Fruit fly (Drosophila melanogaster) whole organism, prepupa: ENCODE results near the gene CG18284.

Experiments used
- Blimp-1 ChIP-seq: fragments of 200-800 bp; sonication (Bioruptor generic); optimal IDR thresholded peaks from 3 replicates; lab custom pipeline; 2017; ENCODE audit warnings: missing biosample characterization, missing genetic modification characterization, mild to moderate bottlenecking, moderate library complexity, missing genetic modification reagents
- CG10631 ChIP-seq: fragments of 200-800 bp; sonication (Bioruptor generic); optimal IDR thresholded peaks from 2 replicates; lab custom pipeline; 2016; ENCODE audit warnings: missing biosample characterization, missing genetic modification characterization
- CG1621 ChIP-seq: fragments of 200-800 bp; sonication (Bioruptor generic); optimal IDR thresholded peaks from 3 replicates; lab custom pipeline; 2018; ENCODE audit warnings: missing biosample characterization, mild to moderate bottlenecking, missing genetic modification characterization
- CG31627 ChIP-seq: fragments of 200-800 bp; sonication (Bioruptor generic); optimal IDR thresholded peaks from 3 replicates; lab custom pipeline; 2016; ENCODE audit warnings: missing biosample characterization, missing genetic modification characterization
- CG34406 ChIP-seq: fragments of 200-800 bp; sonication (Bioruptor generic); optimal IDR thresholded peaks from 3 replicates; lab custom pipeline; 2016; ENCODE audit warnings: missing biosample characterization, missing genetic modification characterization
- CG4318 ChIP-seq: fragments of 200-800 bp; sonication (Bioruptor generic); optimal IDR thresholded peaks from 3 replicates; lab custom pipeline; 2017; ENCODE audit warnings: missing biosample characterization, mild to moderate bottlenecking, missing genetic modification characterization
- CG6163 ChIP-seq: fragments of 200-800 bp; sonication (Bioruptor generic); IDR thresholded peaks from 3 replicates; pipeline ENCODE4 v1.3.6; 2022; ENCODE audit warnings: missing biosample characterization, missing genetic modification characterization
- CG6854 ChIP-seq: fragments of 200-800 bp; sonication (Bioruptor generic); optimal IDR thresholded peaks from 2 replicates; lab custom pipeline; 2017; ENCODE audit warnings: missing biosample characterization, mild to moderate bottlenecking, missing genetic modification characterization
- CG8119 ChIP-seq: fragments of 200-800 bp; sonication (Bioruptor generic); IDR thresholded peaks from 3 replicates; pipeline ENCODE4 v1.3.6; 2022; ENCODE audit warnings: missing biosample characterization, missing genetic modification characterization
- CG8319 ChIP-seq: fragments of 200-800 bp; sonication (Bioruptor generic); optimal IDR thresholded peaks from 3 replicates; lab custom pipeline; 2016; ENCODE audit warnings: missing biosample characterization, missing genetic modification characterization
- CG8632 ChIP-seq: fragments of 200-800 bp; sonication (Bioruptor generic); optimal IDR thresholded peaks from 3 replicates; lab custom pipeline; 2016; ENCODE audit warnings: missing biosample characterization, missing genetic modification characterization
- CG9139 ChIP-seq: fragments of 200-800 bp; sonication (Bioruptor generic); optimal IDR thresholded peaks from 3 replicates; lab custom pipeline; 2017; ENCODE audit warnings: missing biosample characterization, mild to moderate bottlenecking, missing genetic modification characterization
- Eip75B ChIP-seq: fragments of 200-800 bp; sonication (Bioruptor generic); optimal IDR thresholded peaks from 3 replicates; lab custom pipeline; 2016; ENCODE audit warnings: missing biosample characterization, missing genetic modification characterization
- Eip78C ChIP-seq: fragments of 200-800 bp; sonication (Bioruptor generic); peaks from one replicate; lab custom pipeline; 2016; ENCODE audit warnings: missing biosample characterization, missing genetic modification characterization
- Eip93F ChIP-seq: fragments of 200-800 bp; sonication (Bioruptor generic); optimal IDR thresholded peaks from 2 replicates; lab custom pipeline; 2016; ENCODE audit warnings: missing biosample characterization, mild to moderate bottlenecking, missing genetic modification characterization
- Ets96B ChIP-seq: fragments of 200-800 bp; optimal IDR thresholded peaks from 2 replicates; lab custom pipeline; 2019; ENCODE audit warnings: missing biosample characterization, mild to moderate bottlenecking, missing genetic modification characterization, moderate library complexity
- Gug ChIP-seq: fragments of 200-800 bp; sonication (Bioruptor generic); IDR thresholded peaks from 2 replicates; pipeline ENCODE4 v1.3.6; 2022; ENCODE audit warnings: missing biosample characterization, missing genetic modification characterization
- Hr39 ChIP-seq: fragments of 200-800 bp; sonication (Bioruptor generic); optimal IDR thresholded peaks from 2 replicates; lab custom pipeline; 2016; ENCODE audit warnings: missing biosample characterization, missing genetic modification characterization
- OdsH ChIP-seq: fragments of 200-800 bp; sonication (Bioruptor generic); optimal IDR thresholded peaks from 3 replicates; lab custom pipeline; 2016; ENCODE audit warnings: missing biosample characterization, missing genetic modification characterization
- Sox102F ChIP-seq: fragments of 200-800 bp; sonication (Bioruptor generic); optimal IDR thresholded peaks from 2 replicates; lab custom pipeline; 2016; ENCODE audit warnings: missing biosample characterization, mild to moderate bottlenecking, missing genetic modification characterization
- Sox15 ChIP-seq: fragments of 200-800 bp; sonication (Bioruptor generic); optimal IDR thresholded peaks from 3 replicates; lab custom pipeline; 2016; ENCODE audit warnings: missing biosample characterization, missing genetic modification characterization
- dsx ChIP-seq: fragments of 200-800 bp; optimal IDR thresholded peaks from 3 replicates; lab custom pipeline; 2019; ENCODE audit warnings: missing biosample characterization, mild to moderate bottlenecking, missing genetic modification characterization, moderate library complexity; ENCODE audit not compliant: poor library complexity, severe bottlenecking
- eg ChIP-seq: fragments of 200-800 bp; sonication (Bioruptor generic); IDR thresholded peaks from 3 replicates; pipeline ENCODE4 v1.3.6; 2022; ENCODE audit warnings: missing biosample characterization, missing genetic modification characterization
- fd85E ChIP-seq: fragments of 200-800 bp; sonication (Bioruptor generic); optimal IDR thresholded peaks from 3 replicates; lab custom pipeline; 2016; ENCODE audit warnings: missing biosample characterization, missing genetic modification characterization
- lz ChIP-seq: fragments of 200-800 bp; sonication (Bioruptor generic); optimal IDR thresholded peaks from 3 replicates; lab custom pipeline; 2016; ENCODE audit warnings: missing biosample characterization, missing genetic modification characterization
- net ChIP-seq: fragments of 200-800 bp; sonication (Bioruptor generic); optimal IDR thresholded peaks from 3 replicates; lab custom pipeline; 2016; ENCODE audit warnings: missing biosample characterization, missing genetic modification characterization
- salr ChIP-seq, 2 experiments: fragments of 200-800 bp; sonication (Bioruptor generic); optimal IDR thresholded peaks; 3 replicates each; lab custom pipeline; 2016 to 2018; ENCODE audit warnings: missing biosample characterization in 2 of 2, missing genetic modification characterization in 2 of 2, mild to moderate bottlenecking in 1 of 2
- spab ChIP-seq: fragments of 200-800 bp; sonication (Bioruptor generic); optimal IDR thresholded peaks from 2 replicates; lab custom pipeline; 2017; ENCODE audit warnings: missing biosample characterization, mild to moderate bottlenecking, missing genetic modification characterization, missing genetic modification reagents
- svp ChIP-seq: fragments of 200-800 bp; sonication (Bioruptor generic); peaks from one replicate; lab custom pipeline; 2016; ENCODE audit warnings: missing biosample characterization, missing genetic modification characterization

CG18284 gene

DNA sequence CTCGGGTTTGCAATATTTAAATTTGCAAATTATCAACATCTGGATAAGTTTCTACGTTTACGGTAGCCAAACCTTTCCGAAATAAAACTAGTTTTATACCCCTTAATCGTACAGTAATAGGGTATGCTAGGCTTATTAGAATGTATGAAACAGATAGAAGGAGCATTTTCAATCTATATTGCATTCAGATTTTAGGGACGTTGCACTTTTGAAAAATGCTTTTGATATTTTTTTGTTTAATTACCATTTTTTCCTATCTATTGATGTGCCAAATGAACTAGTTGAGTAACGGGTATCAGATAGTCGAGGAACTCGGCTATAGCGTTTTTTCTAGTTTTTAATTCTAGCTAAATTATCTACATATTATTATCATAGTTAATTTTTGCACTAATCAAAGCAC, 39.1 kb downstream of the CG18284 start:
- TF ChIP-seq CG6163 (GFP tag; lab: Robert Waterston, UW): no peak
- no peak for TF ChIP-seq Ets96B (tag; lab: Kevin White, UChicago)
- TF ChIP-seq Sox102F: no peak
- TF ChIP-seq CG8319 (GFP tag; lab: Kevin White, UChicago): no peak
- TF ChIP-seq, all 60 proteins: peak for 0

dm6 chr2L:10684309-10684708, 40.5 kb downstream of the CG18284 start, which contains the start of gene CG7299:
Gene CG7299 (minus strand): TSS chr2L:10684409.
- TF ChIP-seq svp (GFP tag; lab: Kevin White, UChicago) (no peak), CG34406 (GFP tag; lab: Kevin White, UChicago) (no peak), CG8319 (GFP tag; lab: Kevin White, UChicago) (no peak), CG6854 (GFP tag; lab: Kevin White, UChicago) (no peak), net (GFP tag; lab: Kevin White, UChicago) (no peak), CG9139 (no peak)

DNA sequence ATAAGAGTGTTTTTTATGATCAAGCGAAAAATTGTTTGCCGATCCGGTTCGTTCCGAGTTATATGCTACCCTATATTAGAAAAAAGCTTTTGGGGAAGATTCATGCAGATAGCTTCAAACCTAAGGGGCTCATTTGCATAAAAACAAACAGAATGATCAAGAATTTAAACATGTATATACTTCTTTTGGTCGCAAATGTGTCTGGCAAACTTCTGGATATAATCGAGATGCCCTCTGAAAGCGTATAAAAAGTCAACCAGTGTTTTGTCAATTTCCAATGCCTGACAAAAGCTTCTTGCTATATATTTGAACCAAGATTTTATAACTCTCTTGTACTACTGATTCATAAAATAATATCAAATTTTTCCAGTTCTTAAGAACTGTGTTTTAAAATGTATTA, 41.9 kb downstream of the CG18284 start:
- TF ChIP-seq Eip93F (GFP tag; lab: Kevin White, UChicago) (no peak), CG8632 (GFP tag; lab: Kevin White, UChicago) (no peak), OdsH (no peak), Sox15 (GFP tag; lab: Kevin White, UChicago) (no peak), CG6854 (GFP tag; lab: Kevin White, UChicago) (no peak), net (GFP tag; lab: Kevin White, UChicago) (no peak), spab (GFP tag; lab: Kevin White, UChicago) (no peak), CG34406 (GFP tag; lab: Kevin White, UChicago) (no peak), lz (no peak)

DNA sequence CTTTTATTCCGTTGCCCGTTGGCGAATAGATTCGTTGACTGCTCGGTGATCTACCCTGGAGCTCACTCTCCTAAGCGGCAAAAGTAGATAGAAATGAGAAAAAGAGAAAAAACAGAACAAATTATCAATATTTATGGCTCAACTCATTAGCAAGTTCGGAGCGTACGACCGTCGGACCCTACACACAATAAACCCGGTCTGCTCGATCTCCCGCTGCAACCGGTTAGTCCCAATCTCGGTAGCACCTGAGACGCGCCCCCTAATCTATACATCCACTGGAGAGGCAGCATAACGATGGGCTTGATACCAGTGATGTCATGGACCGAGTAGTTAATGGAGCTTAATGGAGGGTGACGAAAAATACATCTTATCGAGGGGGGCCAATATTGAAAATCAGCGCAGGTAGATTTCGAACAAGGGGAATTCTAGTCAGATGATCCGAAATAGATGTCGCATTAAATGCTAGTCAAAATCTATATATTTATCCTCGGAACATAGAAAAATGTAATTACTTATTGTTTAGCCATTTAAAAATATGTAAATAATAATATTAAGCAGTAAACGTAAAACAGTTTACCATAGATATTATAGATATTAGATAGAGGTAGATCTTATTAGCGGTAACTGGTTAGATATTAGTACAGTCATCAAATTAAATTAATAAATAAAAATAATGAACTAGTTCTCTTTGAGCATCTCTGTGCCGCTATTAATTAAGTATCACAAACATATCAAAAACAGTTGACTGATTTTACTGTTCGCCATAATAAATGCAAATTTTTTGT, 43.4 kb downstream of the CG18284 start, which contains the start of gene CG7296:
Gene CG7296, minus strand, starts transcription at position 58 of the 785 bp plus-strand sequence.
- TF ChIP-seq Blimp-1 (GFP tag; lab: Kevin White, UChicago): no peak
- no peak for TF ChIP-seq salr (GFP tag; optimal IDR thresholded peaks at IDR 0.05; lab: Kevin White, UChicago)
- no peak for TF ChIP-seq CG6163 (GFP tag; lab: Robert Waterston, UW)
- TF ChIP-seq CG31627 (GFP tag; lab: Kevin White, UChicago): no peak
- TF ChIP-seq CG1621 (tag; lab: Kevin White, UChicago): peak; percentile 33
- TF ChIP-seq Gug (GFP tag; lab: Robert Waterston, UW): no peak
- peak; percentile 10 for TF ChIP-seq Eip78C
- TF ChIP-seq Sox15 (GFP tag; lab: Kevin White, UChicago): no peak
- no peak for TF ChIP-seq Eip75B (GFP tag; lab: Kevin White, UChicago)

dm6 chr2L:10687794-10688185, 44.0 kb downstream of the CG18284 start:
- TF ChIP-seq CG10631 (GFP tag; lab: Kevin White, UChicago): no peak
- no peak for TF ChIP-seq CG9139
- TF ChIP-seq CG4318 (GFP tag; lab: Kevin White, UChicago): no peak
- TF ChIP-seq Hr39: no peak
- no peak for TF ChIP-seq eg
- no peak for TF ChIP-seq CG34406 (GFP tag; lab: Kevin White, UChicago)
- no peak for TF ChIP-seq CG6163 (GFP tag; lab: Robert Waterston, UW)
- TF ChIP-seq Eip75B (GFP tag; lab: Kevin White, UChicago): no peak
- TF ChIP-seq CG8632 (GFP tag; lab: Kevin White, UChicago): no peak
- TF ChIP-seq Gug (GFP tag; lab: Robert Waterston, UW): no peak
- no peak for TF ChIP-seq fd85E (GFP tag; lab: Kevin White, UChicago)
- no peak for TF ChIP-seq CG8119 (GFP tag; lab: Robert Waterston, UW)
- TF ChIP-seq CG31627 (GFP tag; lab: Kevin White, UChicago): no peak
- no peak for TF ChIP-seq dsx (GFP tag; lab: Kevin White, UChicago)
- no peak for TF ChIP-seq OdsH
- TF ChIP-seq CG8319 (GFP tag; lab: Kevin White, UChicago): no peak
